Fruit fly (Drosophila melanogaster) whole organism, wandering third instar larva: ENCODE results near the gene Cyp4ac2.

Source experiments
- CG32264 ChIP-seq: fragments of 200-800 bp; sonication (Bioruptor generic); optimal IDR thresholded peaks from 2 replicates; lab custom pipeline; 2016; ENCODE audit warnings: missing biosample characterization, missing genetic modification characterization
- CrebA ChIP-seq: fragments of 200-800 bp; sonication (Bioruptor generic); optimal IDR thresholded peaks from 2 replicates; lab custom pipeline; 2016; ENCODE audit warnings: missing biosample characterization, mild to moderate bottlenecking, missing genetic modification characterization, borderline replicate concordance
- Dfd ChIP-seq: fragments of >200 bp; optimal IDR thresholded peaks from 2 replicates; lab custom pipeline; 2017; ENCODE audit warnings: missing biosample characterization, missing genetic modification characterization
- Hr78 ChIP-seq: fragments of >200 bp; optimal IDR thresholded peaks from 2 replicates; lab custom pipeline; 2017; ENCODE audit warnings: missing biosample characterization, missing genetic modification characterization
- OdsH ChIP-seq: fragments of 200-800 bp; sonication (Bioruptor generic); optimal IDR thresholded peaks from 2 replicates; lab custom pipeline; 2016; ENCODE audit warnings: missing biosample characterization, mild to moderate bottlenecking, missing genetic modification characterization

DNA sequence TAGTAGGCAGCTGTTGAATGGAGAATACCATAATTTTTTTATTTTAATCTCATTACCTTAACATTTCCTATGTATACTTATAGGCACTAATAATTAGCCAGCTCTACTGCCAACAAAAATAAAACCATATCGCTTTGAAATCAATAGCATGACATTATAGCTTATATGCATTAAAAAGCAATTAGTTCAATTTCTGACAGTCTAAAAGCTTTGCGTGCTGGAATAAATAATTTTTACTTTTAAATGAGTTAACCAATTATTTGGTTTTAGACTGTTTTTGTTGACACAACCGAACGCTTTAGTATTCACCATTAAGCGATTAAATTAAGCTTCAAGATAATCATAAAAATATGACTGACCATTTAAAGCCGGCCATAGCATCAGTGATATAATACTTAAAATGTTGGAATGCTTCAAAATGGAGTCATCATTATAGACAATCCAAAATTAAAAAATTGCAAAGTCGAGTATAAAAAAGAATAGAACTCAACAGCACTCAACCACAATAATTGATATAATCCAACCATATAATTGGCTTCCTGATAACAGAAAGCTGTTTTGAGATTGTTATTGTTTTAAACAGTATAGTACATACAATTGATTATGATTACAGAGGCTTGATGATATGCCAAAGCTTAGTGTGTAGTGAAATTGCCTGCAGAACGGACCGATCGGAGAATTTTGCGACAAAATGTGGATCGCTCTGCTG lies 2.7 kb upstream of the Cyp4ac2 start, which contains the start of gene Cyp4ac1:
- TF ChIP-seq CG32264, result no peak
- no peak for TF ChIP-seq CrebA
- TF ChIP-seq Dfd (GFP tag; lab: Kevin White, UChicago), result no peak
- TF ChIP-seq OdsH (GFP tag; lab: Kevin White, UChicago), result no peak
- TF ChIP-seq Hr78 (GFP tag; lab: Kevin White, UChicago), result no peak
